Worm (Caenorhabditis elegans): ENCODE results near the gene W04E12.2.

- no peak for TF ChIP-seq blmp-1 (tag; optimal IDR thresholded peaks at IDR 0.05)
- no peak for TF ChIP-seq ztf-11 (tag; optimal IDR thresholded peaks at IDR 0.05)
- no peak for TF ChIP-seq nhr-237 (tag; optimal IDR thresholded peaks at IDR 0.05)
- TF ChIP-seq bed-3 (GFP tag; optimal IDR thresholded peaks at IDR 0.05) = no peak
- no peak for TF ChIP-seq snpc-4 (tag; optimal IDR thresholded peaks at IDR 0.05)
- TF ChIP-seq nhr-12 (tag; optimal IDR thresholded peaks at IDR 0.05) = no peak
- no peak for TF ChIP-seq ceh-83 (GFP tag; optimal IDR thresholded peaks at IDR 0.05)
- TF ChIP-seq unc-62 (GFP tag; optimal IDR thresholded peaks at IDR 0.05) = no peak
- TF ChIP-seq M03D4.4 (tag; optimal IDR thresholded peaks at IDR 0.05) = no peak
- no peak for TF ChIP-seq nhr-76 (tag; optimal IDR thresholded peaks at IDR 0.05)
- no peak for TF ChIP-seq elt-3 (tag; optimal IDR thresholded peaks at IDR 0.05)
- no peak for TF ChIP-seq hlh-1 (tag; optimal IDR thresholded peaks at IDR 0.05)
Measured at ce11 chrV:19788360-19788759, 47.4 kb upstream of the W04E12.2 start, which contains the start of gene clec-258.

Measured in whole organism, mixed stage, embryonic.